Fruit fly (Drosophila melanogaster) whole organism, adult: ENCODE measurements around the gene skd.

ENCODE experiments used
- CG11617 ChIP-seq: fragments of 200-800 bp; sonication (Bioruptor generic); optimal IDR thresholded peaks from 2 replicates; lab custom pipeline; 2017; ENCODE audit warnings: mild to moderate bottlenecking, missing biosample characterization, missing genetic modification reagents, missing genetic modification characterization
- CG12768 ChIP-seq: fragments of 200-800 bp; sonication (Bioruptor generic); optimal IDR thresholded peaks from 2 replicates; lab custom pipeline; 2017; ENCODE audit warnings: missing biosample characterization, missing genetic modification characterization, mild to moderate bottlenecking, moderate library complexity, missing genetic modification reagents
- CG14711 ChIP-seq: fragments of 200-800 bp; sonication (Bioruptor generic); optimal IDR thresholded peaks from 2 replicates; lab custom pipeline; 2018; ENCODE audit warnings: missing biosample characterization, mild to moderate bottlenecking, missing genetic modification characterization, moderate library complexity
- CG1620 ChIP-seq: fragments of 200-800 bp; sonication (Bioruptor generic); optimal IDR thresholded peaks from 2 replicates; lab custom pipeline; 2016; ENCODE audit warnings: missing biosample characterization, missing genetic modification characterization
- CG33017 ChIP-seq: fragments of 200-800 bp; sonication (Bioruptor generic); optimal IDR thresholded peaks from 2 replicates; lab custom pipeline; 2018; ENCODE audit warnings: missing biosample characterization, mild to moderate bottlenecking, missing genetic modification characterization, moderate library complexity
- CG5204 ChIP-seq: fragments of 200-800 bp; sonication (Bioruptor generic); optimal IDR thresholded peaks from 2 replicates; lab custom pipeline; 2016; ENCODE audit warnings: missing biosample characterization, missing genetic modification characterization
- CG7045 ChIP-seq: fragments of 200-800 bp; sonication (Bioruptor generic); optimal IDR thresholded peaks from 2 replicates; lab custom pipeline; 2017; ENCODE audit warnings: missing biosample characterization, mild to moderate bottlenecking, missing genetic modification characterization
- CG7101 ChIP-seq: fragments of 200-800 bp; sonication (Bioruptor generic); optimal IDR thresholded peaks from 2 replicates; lab custom pipeline; 2018; ENCODE audit warnings: missing biosample characterization, mild to moderate bottlenecking, missing genetic modification characterization, moderate library complexity
- Clk ChIP-seq: fragments of 200-800 bp; sonication (Bioruptor generic); optimal IDR thresholded peaks from 2 replicates; lab custom pipeline; 2017; ENCODE audit warnings: missing biosample characterization, missing genetic modification characterization
- Crg-1 ChIP-seq: fragments of 200-800 bp; sonication (Bioruptor generic); optimal IDR thresholded peaks from 2 replicates; lab custom pipeline; 2016; ENCODE audit warnings: missing biosample characterization, missing genetic modification characterization
- Hr96 ChIP-seq: fragments of 200-800 bp; sonication (Bioruptor generic); optimal IDR thresholded peaks from 2 replicates; lab custom pipeline; 2016; ENCODE audit warnings: missing biosample characterization, missing genetic modification characterization
- Mnt ChIP-seq: fragments of 200-800 bp; sonication (Bioruptor generic); optimal IDR thresholded peaks from 2 replicates; lab custom pipeline; 2016; ENCODE audit warnings: missing biosample characterization, mild to moderate bottlenecking, missing genetic modification characterization
- bab1 ChIP-seq: fragments of 200-800 bp; sonication (Bioruptor generic); optimal IDR thresholded peaks from 3 replicates; lab custom pipeline; 2019; ENCODE audit warnings: missing biosample characterization, mild to moderate bottlenecking, missing genetic modification characterization, moderate library complexity
- cic ChIP-seq: fragments of 200-800 bp; sonication (Bioruptor generic); optimal IDR thresholded peaks from 2 replicates; lab custom pipeline; 2017; ENCODE audit warnings: missing biosample characterization, mild to moderate bottlenecking, missing genetic modification characterization, moderate library complexity
- cnc ChIP-seq, 2 experiments: fragments of >200 bp; optimal IDR thresholded peaks; 2 replicates each; lab custom pipeline; 2017
- kay ChIP-seq: fragments of 200-800 bp; sonication (Bioruptor generic); peaks from one replicate; lab custom pipeline; 2016; ENCODE audit warnings: missing biosample characterization, missing genetic modification characterization, borderline replicate concordance
- ovo ChIP-seq: fragments of 200-800 bp; sonication (Bioruptor generic); optimal IDR thresholded peaks from 2 replicates; lab custom pipeline; 2016; ENCODE audit warnings: missing biosample characterization, missing genetic modification characterization
- pad ChIP-seq: fragments of 200-800 bp; sonication (Bioruptor generic); optimal IDR thresholded peaks from 3 replicates; lab custom pipeline; 2017; ENCODE audit warnings: missing biosample characterization, missing genetic modification characterization, mild to moderate bottlenecking, moderate library complexity, missing genetic modification reagents
- tj ChIP-seq: fragments of 200-800 bp; sonication (Bioruptor generic); optimal IDR thresholded peaks from 3 replicates; lab custom pipeline; 2017; ENCODE audit warnings: missing biosample characterization, mild to moderate bottlenecking, missing genetic modification characterization, moderate library complexity
- toe ChIP-seq: fragments of 200-800 bp; sonication (Bioruptor generic); optimal IDR thresholded peaks from 2 replicates; lab custom pipeline; 2016; ENCODE audit warnings: missing biosample characterization, missing genetic modification characterization

The skd gene

dm6 chr3L:20984414-20985208 lies 42.6 kb downstream of the skd start:
- TF ChIP-seq CG1620: no peak
- TF ChIP-seq Mnt (GFP tag; lab: Kevin White, UChicago): no peak

DNA sequence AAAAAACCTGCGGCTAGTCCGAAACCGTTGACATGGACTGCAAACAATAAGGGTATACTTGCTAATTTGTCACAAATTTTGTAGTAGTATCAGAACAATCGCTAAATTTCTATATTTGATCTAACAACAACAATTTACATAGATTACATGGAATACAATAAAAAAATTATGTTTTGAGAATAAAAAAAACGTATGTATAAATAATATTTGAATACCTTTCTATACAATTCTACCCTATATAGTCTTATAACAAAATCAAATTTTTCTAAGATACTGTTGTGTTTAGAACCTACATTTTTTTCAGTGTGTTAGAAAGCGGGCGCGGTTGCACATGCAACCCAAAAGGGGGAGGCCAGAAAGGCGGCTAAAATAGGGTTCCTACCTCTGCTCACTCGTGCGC lies 43.9 kb downstream of the skd start:
- TF ChIP-seq toe (GFP tag; lab: Kevin White, UChicago) (no peak), CG1620 (no peak), CG7045 (GFP tag; lab: Kevin White, UChicago) (no peak), CG7101 (no peak), tj (GFP tag; lab: Kevin White, UChicago) (no peak), CG5204 (GFP tag; lab: Kevin White, UChicago) (no peak), Clk (no peak), pad (no peak), cic (GFP tag; lab: Kevin White, UChicago) (no peak), Mnt (GFP tag; lab: Kevin White, UChicago) (no peak), ovo (no peak), CG14711 (tag; lab: Kevin White, UChicago) (no peak), CG12768 (GFP tag; lab: Kevin White, UChicago) (no peak), CG33017 (tag; lab: Kevin White, UChicago) (no peak), Hr96 (GFP tag; lab: Kevin White, UChicago) (no peak), bab1 (GFP tag; lab: Kevin White, UChicago) (no peak), Crg-1 (no peak), CG11617 (GFP tag; lab: Kevin White, UChicago) (no peak)

- TF ChIP-seq CG11617 (GFP tag; lab: Kevin White, UChicago) (no peak), CG1620 (no peak), Crg-1 (no peak), ovo (no peak), kay (GFP tag; lab: Kevin White, UChicago) (no peak), toe (GFP tag; lab: Kevin White, UChicago) (no peak), Mnt (GFP tag; lab: Kevin White, UChicago) (no peak), CG14711 (tag; lab: Kevin White, UChicago) (no peak), cic (GFP tag; lab: Kevin White, UChicago) (no peak), bab1 (GFP tag; lab: Kevin White, UChicago) (no peak), tj (GFP tag; lab: Kevin White, UChicago) (no peak), CG33017 (tag; lab: Kevin White, UChicago) (no peak), cnc (optimal IDR thresholded peaks at IDR 0.05; lab: Kevin White, UChicago) (no peak), CG5204 (GFP tag; lab: Kevin White, UChicago) (no peak), CG12768 (GFP tag; lab: Kevin White, UChicago) (no peak), pad (no peak)
Measured at dm6 chr3L:20982544-20982943, 44.7 kb downstream of the skd start.

DNA sequence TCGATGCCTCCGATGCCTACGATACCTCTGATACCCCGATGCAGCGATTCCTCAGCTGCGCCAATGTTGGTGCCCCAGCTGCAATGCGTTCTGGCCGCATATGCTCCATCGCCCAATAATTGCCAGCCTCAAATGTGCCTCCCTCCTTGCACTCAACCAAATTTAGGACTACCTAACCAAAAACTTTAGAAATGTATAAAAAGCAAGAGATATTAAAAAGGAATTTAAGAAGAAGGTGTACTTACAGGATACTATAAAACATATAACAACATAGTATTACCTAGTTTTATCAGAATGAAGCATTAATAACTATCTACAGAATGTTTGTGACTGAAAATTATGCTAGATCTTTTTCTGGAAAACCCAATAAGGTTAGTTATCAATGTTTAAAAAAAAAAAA lies 45.5 kb downstream of the skd start:
- no peak for TF ChIP-seq CG33017 (tag; lab: Kevin White, UChicago)
- no peak for TF ChIP-seq CG7101
- no peak for TF ChIP-seq Clk

DNA sequence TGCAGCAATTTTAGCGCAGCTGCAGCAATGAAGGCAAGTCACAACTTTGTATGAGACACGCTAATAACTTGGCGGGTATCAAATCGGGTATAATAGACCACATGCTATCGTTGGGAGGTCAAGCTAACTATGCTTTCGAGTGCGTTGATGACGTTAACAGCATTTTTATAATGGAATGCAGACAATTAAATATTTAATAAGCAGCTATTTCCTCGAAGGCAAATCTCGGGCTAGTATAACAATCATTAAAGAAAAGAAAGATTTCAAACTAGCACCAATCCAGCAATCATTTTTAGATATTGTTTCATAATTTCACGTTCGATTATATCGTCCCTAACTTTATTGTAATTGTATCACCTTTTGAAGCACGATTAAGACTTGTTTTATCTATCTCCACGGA lies 46.7 kb downstream of the skd start:
- no peak for TF ChIP-seq CG12768 (GFP tag; lab: Kevin White, UChicago)
- TF ChIP-seq cnc (optimal IDR thresholded peaks at IDR 0.05; lab: Kevin White, UChicago): no peak
- TF ChIP-seq CG7101: no peak
- TF ChIP-seq cic (GFP tag; lab: Kevin White, UChicago): no peak
- no peak for TF ChIP-seq Clk
- TF ChIP-seq CG7045 (GFP tag; lab: Kevin White, UChicago): no peak
- TF ChIP-seq kay (GFP tag; lab: Kevin White, UChicago): no peak
- no peak for TF ChIP-seq pad
- TF ChIP-seq ovo: no peak
- no peak for TF ChIP-seq bab1 (GFP tag; lab: Kevin White, UChicago)
- no peak for TF ChIP-seq CG1620
- TF ChIP-seq CG11617 (GFP tag; lab: Kevin White, UChicago): no peak
- TF ChIP-seq Crg-1: no peak
- TF ChIP-seq CG33017 (tag; lab: Kevin White, UChicago): no peak

dm6 chr3L:20976967-20977720 lies 50.1 kb downstream of the skd start:
- no peak for TF ChIP-seq CG5204 (GFP tag; lab: Kevin White, UChicago)
- no peak for TF ChIP-seq toe (GFP tag; lab: Kevin White, UChicago)
- no peak for TF ChIP-seq Hr96 (GFP tag; lab: Kevin White, UChicago)
- no peak for TF ChIP-seq ovo
- no peak for TF ChIP-seq Mnt (GFP tag; lab: Kevin White, UChicago)
- no peak for TF ChIP-seq CG1620
- TF ChIP-seq kay (GFP tag; lab: Kevin White, UChicago): no peak
- TF ChIP-seq Clk: no peak
- no peak for TF ChIP-seq CG12768 (GFP tag; lab: Kevin White, UChicago)
- TF ChIP-seq Crg-1: no peak
- no peak for TF ChIP-seq CG11617 (GFP tag; lab: Kevin White, UChicago)
- no peak for TF ChIP-seq bab1 (GFP tag; lab: Kevin White, UChicago)
- no peak for TF ChIP-seq tj (GFP tag; lab: Kevin White, UChicago)
- TF ChIP-seq CG7101: no peak
- TF ChIP-seq cnc (optimal IDR thresholded peaks at IDR 0.05; lab: Kevin White, UChicago): no peak
- TF ChIP-seq pad: no peak
- no peak for TF ChIP-seq CG14711 (tag; lab: Kevin White, UChicago)
- no peak for TF ChIP-seq CG33017 (tag; lab: Kevin White, UChicago)
